Fruit fly (Drosophila melanogaster) whole organism, embryonic: ENCODE results near the gene Tbcd.
A peak's percentile ranks its signal among the peaks of the same experiment; 100 is the strongest.

Source experiments
- Abd-B ChIP-seq: fragments of 200-800 bp; sonication (Bioruptor generic); optimal IDR thresholded peaks from 2 replicates; lab custom pipeline; 2018; ENCODE audit warnings: missing biosample characterization, mild to moderate bottlenecking, missing genetic modification characterization, moderate library complexity
- Ada2b ChIP-seq: fragments of 200-800 bp; sonication (Bioruptor generic); IDR thresholded peaks from 2 replicates; pipeline ENCODE4 v1.3.6; 2022; ENCODE audit warnings: missing biosample characterization, missing genetic modification characterization
- Aef1 ChIP-seq: fragments of 200-800 bp; sonication (Bioruptor generic); IDR thresholded peaks from 3 replicates; pipeline ENCODE4 v1.3.6; 2022; ENCODE audit warnings: missing biosample characterization, missing genetic modification characterization
- Atf6 ChIP-seq: fragments of 200-800 bp; sonication (Bioruptor generic); IDR thresholded peaks from 2 replicates; pipeline ENCODE4 v1.3.6; 2022; ENCODE audit warnings: missing biosample characterization, missing genetic modification characterization
- Bgb ChIP-seq: fragments of 200-800 bp; sonication (Bioruptor generic); IDR thresholded peaks from 2 replicates; pipeline ENCODE4 v1.3.6; 2022; ENCODE audit warnings: missing biosample characterization, missing genetic modification characterization; ENCODE audit not compliant: partially characterized antibody
- CG10321 ChIP-seq: fragments of 200-800 bp; sonication (Bioruptor generic); IDR thresholded peaks from 2 replicates; pipeline ENCODE4 v1.3.6; 2022; ENCODE audit warnings: missing biosample characterization, missing genetic modification characterization
- CG10979 ChIP-seq: fragments of 200-800 bp; sonication (Bioruptor generic); optimal IDR thresholded peaks from 2 replicates; lab custom pipeline; 2018; ENCODE audit warnings: missing biosample characterization, mild to moderate bottlenecking, missing genetic modification characterization, moderate library complexity
- CG12071 ChIP-seq: fragments of 200-800 bp; sonication (Bioruptor generic); optimal IDR thresholded peaks from 3 replicates; lab custom pipeline; 2018; ENCODE audit warnings: missing biosample characterization, mild to moderate bottlenecking, missing genetic modification characterization
- CG12391 ChIP-seq: fragments of 200-800 bp; sonication (Bioruptor generic); optimal IDR thresholded peaks from 3 replicates; lab custom pipeline; 2018; ENCODE audit warnings: missing biosample characterization, mild to moderate bottlenecking, missing genetic modification characterization, moderate library complexity
- CG17568 ChIP-seq: fragments of 200-800 bp; sonication (Bioruptor generic); optimal IDR thresholded peaks from 2 replicates; lab custom pipeline; 2018; ENCODE audit warnings: missing biosample characterization, mild to moderate bottlenecking, missing genetic modification characterization, moderate library complexity
- CG18619 ChIP-seq: fragments of 200-800 bp; sonication (Bioruptor generic); optimal IDR thresholded peaks from 3 replicates; lab custom pipeline; 2017; ENCODE audit warnings: missing biosample characterization, mild to moderate bottlenecking, missing genetic modification characterization
- CG30020 ChIP-seq: fragments of 200-800 bp; optimal IDR thresholded peaks from 2 replicates; lab custom pipeline; 2019; ENCODE audit warnings: missing biosample characterization, mild to moderate bottlenecking, missing genetic modification characterization, moderate library complexity
- CG4282 ChIP-seq: fragments of 200-800 bp; sonication (Bioruptor generic); optimal IDR thresholded peaks from 2 replicates; lab custom pipeline; 2016; ENCODE audit warnings: missing biosample characterization, missing genetic modification characterization
- CG4328 ChIP-seq: fragments of 200-800 bp; sonication (Bioruptor generic); optimal IDR thresholded peaks from 3 replicates; lab custom pipeline; 2017; ENCODE audit warnings: missing biosample characterization, missing genetic modification reagents, missing genetic modification characterization
- CG43689 ChIP-seq: fragments of 200-800 bp; sonication (Bioruptor generic); IDR thresholded peaks from 2 replicates; pipeline ENCODE4 v1.3.6; 2022; ENCODE audit warnings: missing biosample characterization, missing genetic modification characterization
- CG5180 ChIP-seq: fragments of 200-800 bp; sonication (Bioruptor generic); optimal IDR thresholded peaks from 3 replicates; lab custom pipeline; 2017; ENCODE audit warnings: missing biosample characterization, missing genetic modification characterization, mild to moderate bottlenecking, moderate library complexity, missing genetic modification reagents
- CG5953 ChIP-seq: fragments of 200-800 bp; sonication (Bioruptor generic); IDR thresholded peaks from 2 replicates; pipeline ENCODE4 v1.3.6; 2022; ENCODE audit warnings: missing biosample characterization, missing genetic modification characterization
- CG6689 ChIP-seq: fragments of 200-800 bp; sonication (Bioruptor generic); IDR thresholded peaks from 2 replicates; pipeline ENCODE4 v1.3.6; 2022; ENCODE audit warnings: missing biosample characterization, missing genetic modification characterization
- CG9797 ChIP-seq: fragments of 200-800 bp; sonication (Bioruptor generic); optimal IDR thresholded peaks from 3 replicates; lab custom pipeline; 2018; ENCODE audit warnings: missing biosample characterization, mild to moderate bottlenecking, missing genetic modification characterization
- CG9817 ChIP-seq: fragments of 200-800 bp; sonication (Bioruptor generic); optimal IDR thresholded peaks from 2 replicates; lab custom pipeline; 2018; ENCODE audit warnings: missing biosample characterization, mild to moderate bottlenecking, missing genetic modification characterization, moderate library complexity
- Chrac-16 ChIP-seq: fragments of 200-800 bp; sonication (Bioruptor generic); optimal IDR thresholded peaks from 3 replicates; lab custom pipeline; 2016; ENCODE audit warnings: missing biosample characterization, missing genetic modification characterization
- Drgx ChIP-seq: fragments of 200-800 bp; sonication (Bioruptor generic); IDR thresholded peaks from 2 replicates; pipeline ENCODE4 v1.3.6; 2022; ENCODE audit warnings: missing biosample characterization, missing genetic modification characterization
- Gsc ChIP-seq: fragments of 200-800 bp; sonication (Bioruptor generic); IDR thresholded peaks from 2 replicates; pipeline ENCODE4 v1.3.6; 2022; ENCODE audit warnings: missing biosample characterization, missing genetic modification characterization
- Lim3 ChIP-seq: fragments of 200-800 bp; sonication (Bioruptor generic); IDR thresholded peaks from 2 replicates; pipeline ENCODE4 v1.3.6; 2022; ENCODE audit warnings: missing biosample characterization, missing genetic modification characterization
- NFAT ChIP-seq: fragments of 200-800 bp; sonication (Bioruptor generic); IDR thresholded peaks from 2 replicates; pipeline ENCODE4 v1.3.6; 2022; ENCODE audit warnings: missing biosample characterization, missing genetic modification characterization
- Nf-YC ChIP-seq: fragments of 200-800 bp; optimal IDR thresholded peaks from 3 replicates; lab custom pipeline; 2019; ENCODE audit warnings: missing biosample characterization, mild to moderate bottlenecking, missing genetic modification characterization, moderate library complexity
- Rfx ChIP-seq: fragments of 200-800 bp; sonication (Bioruptor generic); IDR thresholded peaks from 2 replicates; pipeline ENCODE4 v1.3.6; 2022; ENCODE audit warnings: missing biosample characterization, missing genetic modification characterization
- Sox102F ChIP-seq: fragments of 200-800 bp; sonication (Bioruptor generic); optimal IDR thresholded peaks from 2 replicates; lab custom pipeline; 2018; ENCODE audit warnings: missing biosample characterization, mild to moderate bottlenecking, missing genetic modification characterization, moderate library complexity
- Spps ChIP-seq: fragments of 200-800 bp; sonication (Bioruptor generic); optimal IDR thresholded peaks from 2 replicates; lab custom pipeline; 2018; ENCODE audit warnings: missing biosample characterization, mild to moderate bottlenecking, missing genetic modification characterization
- bcd ChIP-seq: fragments of 200-800 bp; sonication (Bioruptor generic); optimal IDR thresholded peaks from 2 replicates; lab custom pipeline; 2017; ENCODE audit warnings: missing biosample characterization, mild to moderate bottlenecking, missing genetic modification characterization
- caup ChIP-seq: fragments of 200-800 bp; sonication (Bioruptor generic); optimal IDR thresholded peaks from 3 replicates; lab custom pipeline; 2017; ENCODE audit warnings: missing biosample characterization, mild to moderate bottlenecking, missing genetic modification characterization, moderate library complexity; ENCODE audit not compliant: severe bottlenecking
- chinmo ChIP-seq: fragments of 200-800 bp; sonication (Bioruptor generic); IDR thresholded peaks from 4 replicates; pipeline ENCODE4 v1.3.6; 2022; ENCODE audit warnings: missing biosample characterization, missing genetic modification characterization; ENCODE audit not compliant: partially characterized antibody
- ci ChIP-seq: fragments of 200-800 bp; sonication (Bioruptor generic); IDR thresholded peaks from 3 replicates; pipeline ENCODE4 v1.3.6; 2022; ENCODE audit warnings: missing biosample characterization, missing genetic modification characterization
- croc ChIP-seq: fragments of 200-800 bp; sonication (Bioruptor generic); conservative IDR thresholded peaks from 3 replicates; pipeline ENCODE4 v1.3.6; 2022; ENCODE audit warnings: missing biosample characterization, missing genetic modification characterization
- dan ChIP-seq: fragments of 200-800 bp; sonication (Bioruptor generic); IDR thresholded peaks from 2 replicates; pipeline ENCODE4 v1.3.6; 2022; ENCODE audit warnings: missing biosample characterization, missing genetic modification characterization
- danr ChIP-seq: fragments of 200-800 bp; sonication (Bioruptor generic); IDR thresholded peaks from 2 replicates; pipeline ENCODE4 v1.3.6; 2022; ENCODE audit warnings: missing biosample characterization, missing genetic modification characterization
- exex ChIP-seq: fragments of 200-800 bp; sonication (Bioruptor generic); optimal IDR thresholded peaks from 4 replicates; lab custom pipeline; 2018; ENCODE audit warnings: missing biosample characterization, mild to moderate bottlenecking, missing genetic modification characterization, moderate library complexity
- ftz-f1 ChIP-seq: fragments of 200-800 bp; sonication (Bioruptor generic); optimal IDR thresholded peaks from 2 replicates; lab custom pipeline; 2016; ENCODE audit warnings: missing biosample characterization, missing genetic modification characterization
- gt ChIP-seq: fragments of 200-800 bp; sonication (Bioruptor generic); IDR thresholded peaks from 2 replicates; pipeline ENCODE4 v1.3.6; 2022; ENCODE audit warnings: missing biosample characterization, missing genetic modification characterization
- nau ChIP-seq: fragments of 200-800 bp; sonication (Bioruptor generic); optimal IDR thresholded peaks from 3 replicates; lab custom pipeline; 2017; ENCODE audit warnings: missing biosample characterization, mild to moderate bottlenecking, missing genetic modification characterization, missing genetic modification reagents
- onecut ChIP-seq: fragments of 200-800 bp; sonication (Bioruptor generic); IDR thresholded peaks from 2 replicates; pipeline ENCODE4 v1.3.6; 2022; ENCODE audit warnings: missing biosample characterization, missing genetic modification characterization
- repo ChIP-seq: fragments of 200-800 bp; sonication (Bioruptor generic); optimal IDR thresholded peaks from 2 replicates; lab custom pipeline; 2016; ENCODE audit warnings: missing biosample characterization, missing genetic modification characterization
- rib ChIP-seq: fragments of 200-800 bp; sonication (Bioruptor generic); IDR thresholded peaks from 2 replicates; pipeline ENCODE4 v1.3.6; 2022; ENCODE audit warnings: missing biosample characterization, missing genetic modification characterization
- scrt ChIP-seq: fragments of 200-800 bp; sonication (Bioruptor generic); optimal IDR thresholded peaks from 2 replicates; lab custom pipeline; 2018; ENCODE audit warnings: missing biosample characterization, mild to moderate bottlenecking, missing genetic modification characterization, moderate library complexity
- sens-2 ChIP-seq: fragments of 200-800 bp; sonication (Bioruptor generic); IDR thresholded peaks from 2 replicates; pipeline ENCODE4 v1.3.6; 2022; ENCODE audit warnings: missing biosample characterization, missing genetic modification characterization
- seq ChIP-seq: fragments of 200-800 bp; sonication (Bioruptor generic); IDR thresholded peaks from 2 replicates; pipeline ENCODE4 v1.3.6; 2022; ENCODE audit warnings: missing biosample characterization, missing genetic modification characterization
- slou ChIP-seq: fragments of 200-800 bp; sonication (Bioruptor generic); optimal IDR thresholded peaks from 3 replicates; lab custom pipeline; 2016; ENCODE audit warnings: missing biosample characterization, missing genetic modification characterization
- ssp ChIP-seq: fragments of 200-800 bp; sonication (Bioruptor generic); IDR thresholded peaks from 2 replicates; pipeline ENCODE4 v1.3.6; 2022; ENCODE audit warnings: missing biosample characterization, missing genetic modification characterization
- stwl ChIP-seq: fragments of 200-800 bp; sonication (Bioruptor generic); optimal IDR thresholded peaks from 3 replicates; lab custom pipeline; 2018; ENCODE audit warnings: missing biosample characterization, mild to moderate bottlenecking, missing genetic modification characterization, moderate library complexity
- sug ChIP-seq: fragments of 200-800 bp; optimal IDR thresholded peaks from 2 replicates; lab custom pipeline; 2019; ENCODE audit warnings: missing biosample characterization, mild to moderate bottlenecking, missing genetic modification characterization, moderate library complexity
- tx ChIP-seq: fragments of 200-800 bp; sonication (Bioruptor generic); optimal IDR thresholded peaks from 2 replicates; lab custom pipeline; 2016; ENCODE audit warnings: missing biosample characterization, missing genetic modification characterization
- wek ChIP-seq: fragments of 200-800 bp; sonication (Bioruptor generic); optimal IDR thresholded peaks from 3 replicates; lab custom pipeline; 2018; ENCODE audit warnings: missing biosample characterization, mild to moderate bottlenecking, missing genetic modification characterization, moderate library complexity

The Tbcd gene

DNA sequence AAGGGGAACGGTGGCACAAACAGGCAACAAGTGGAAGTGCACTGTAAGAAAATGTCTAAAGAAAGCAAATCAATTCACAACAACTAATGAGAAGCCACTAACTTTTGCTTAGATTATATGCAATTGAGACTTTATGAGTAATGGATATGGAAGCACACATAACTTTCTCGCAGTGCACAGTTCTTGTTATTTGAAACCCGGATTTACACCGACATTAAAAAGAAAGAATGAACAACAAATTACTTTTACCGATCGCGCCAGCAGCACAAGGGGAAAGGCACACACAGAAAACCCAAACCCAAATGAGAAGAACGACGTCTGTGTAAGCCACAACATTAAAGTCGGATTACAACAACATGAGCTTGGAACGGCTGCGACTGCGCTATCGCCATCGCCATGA lies 41.8 kb downstream of the Tbcd start (continued):
- TF ChIP-seq Chrac-16 (peak; percentile 79), CG5180 (peak; percentile 11), CG30020 (tag; lab: Kevin White, UChicago) (peak; percentile 22), chinmo (no peak), Lim3 (GFP tag; lab: Robert Waterston, UW) (no peak), seq (no peak), CG4328 (GFP tag; lab: Kevin White, UChicago) (no peak), Bgb (GFP tag; lab: Robert Waterston, UW) (no peak), slou (no peak), sug (tag; lab: Kevin White, UChicago) (no peak), onecut (peak; percentile 43; the same call in 1 of the 2 replicates), danr (GFP tag; lab: Robert Waterston, UW) (no peak), CG17568 (GFP tag; lab: Kevin White, UChicago) (peak; percentile 14), CG9797 (GFP tag; lab: Kevin White, UChicago) (no peak), NFAT (GFP tag; lab: Robert Waterston, UW) (no peak), tx (GFP tag; lab: Kevin White, UChicago) (peak; percentile 7), nau (GFP tag; lab: Kevin White, UChicago) (no peak), caup (no peak), Atf6 (GFP tag; lab: Robert Waterston, UW) (no peak), gt (GFP tag; lab: Robert Waterston, UW) (peak; percentile 57; the same call in 1 of the 2 replicates), exex (tag; lab: Kevin White, UChicago) (no peak), Rfx (GFP tag; lab: Robert Waterston, UW) (no peak), Aef1 (GFP tag; lab: Robert Waterston, UW) (no peak), CG9817 (tag; lab: Kevin White, UChicago) (no peak), ci (GFP tag; lab: Robert Waterston, UW) (peak; percentile 77), Spps (tag; lab: Kevin White, UChicago) (peak; percentile 89), CG6689 (peak; percentile 78), CG5953 (GFP tag; lab: Robert Waterston, UW) (no peak), CG4282 (peak; percentile 31), ftz-f1 (no peak), Sox102F (GFP tag; lab: Kevin White, UChicago) (peak; percentile 52), CG12071 (no peak), bcd (GFP tag; lab: Kevin White, UChicago) (peak; percentile 46), Nf-YC (no peak), rib (GFP tag; lab: Robert Waterston, UW) (no peak), stwl (tag; lab: Kevin White, UChicago) (peak; percentile 32), Ada2b (peak; percentile 14; the same call in 1 of the 2 replicates), repo (GFP tag; lab: Kevin White, UChicago) (peak; percentile 55), scrt (peak; percentile 23), CG43689 (GFP tag; lab: Robert Waterston, UW) (no peak), dan (GFP tag; lab: Robert Waterston, UW) (peak; percentile 25; the same call in 1 of the 2 replicates), CG18619 (GFP tag; lab: Kevin White, UChicago) (peak; percentile 47), CG10321 (GFP tag; lab: Robert Waterston, UW) (no peak), sens-2 (peak; percentile 70), CG12391 (tag; lab: Kevin White, UChicago) (peak; percentile 77), wek (GFP tag; lab: Kevin White, UChicago) (no peak), Drgx (GFP tag; lab: Robert Waterston, UW) (peak; percentile 19; the same call in 1 of the 2 replicates), CG10979 (tag; lab: Kevin White, UChicago) (peak; percentile 91), ssp (GFP tag; lab: Robert Waterston, UW) (peak; percentile 61), Gsc (GFP tag; lab: Robert Waterston, UW) (no peak), croc (peak; percentile 72), Abd-B (GFP tag; lab: Kevin White, UChicago) (peak; percentile 54)
